Fruit fly (Drosophila melanogaster): Measurements from ENCODE around the gene RpS28-like.

DNA sequence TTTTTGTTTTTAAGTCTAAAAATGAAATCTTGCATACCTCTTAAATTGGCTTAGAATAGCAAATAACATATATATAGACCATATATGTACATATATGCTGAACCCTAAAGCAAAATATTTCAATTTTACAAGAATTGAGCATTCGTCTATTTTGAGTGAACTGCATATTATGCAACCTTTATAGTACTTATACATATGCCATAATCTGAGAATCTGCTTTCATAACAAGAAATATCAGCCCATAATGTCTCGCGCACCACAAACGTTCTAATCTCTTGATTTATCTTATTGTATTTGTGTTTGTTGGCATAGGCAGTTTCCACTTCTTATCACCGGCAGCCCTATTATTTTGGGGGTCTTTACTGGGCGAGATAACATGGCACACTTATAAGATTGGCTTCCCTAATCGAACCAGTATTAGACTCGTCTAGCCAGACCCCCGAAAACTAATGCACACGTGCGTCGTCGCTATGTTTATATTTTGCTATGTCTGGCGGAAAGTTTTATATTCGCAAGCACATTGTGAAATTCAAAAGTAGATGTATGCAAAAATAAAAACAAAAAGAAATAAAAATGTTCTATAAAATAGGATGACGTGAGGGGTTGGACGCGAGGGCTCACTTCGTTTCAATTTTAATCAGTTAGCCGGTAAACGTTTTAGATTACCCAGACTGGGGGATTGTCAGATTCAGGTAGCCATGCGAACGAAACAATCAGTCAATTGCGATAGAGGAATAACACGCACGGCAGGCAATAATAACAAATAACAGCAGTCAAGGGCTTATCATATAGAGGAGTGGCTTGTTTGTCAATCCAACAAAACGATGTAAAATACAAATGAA, 47.5 kb upstream of the RpS28-like start:
- TF ChIP-seq eg (GFP tag; IDR thresholded peaks at IDR 0.05) (no peak), CG10631 (GFP tag; optimal IDR thresholded peaks at IDR 0.05) (no peak), Lpt (GFP tag; optimal IDR thresholded peaks at IDR 0.05) (no peak), CG3032 (tag; optimal IDR thresholded peaks at IDR 0.05) (no peak), CG8632 (GFP tag; optimal IDR thresholded peaks at IDR 0.05) (no peak), fd85E (GFP tag; optimal IDR thresholded peaks at IDR 0.05) (no peak), dac (GFP tag; optimal IDR thresholded peaks at IDR 0.05) (no peak)
